Worm (Caenorhabditis elegans) whole organism, early embryonic: ENCODE data around the gene C25A11.2.

Source experiments
- aly-1 ChIP-seq: sonication (generic microtip); optimal IDR thresholded peaks from 2 replicates; lab custom pipeline; 2016; ENCODE audit warnings: missing genetic modification characterization, missing compliant biosample characterization
- ama-1 ChIP-seq: fragments of 150-350 bp; optimal IDR thresholded peaks from 2 replicates; lab custom pipeline; 2014
- scrt-1 ChIP-seq: fragments of 200-800 bp; sonication (Bioruptor generic); IDR thresholded peaks from 2 replicates; pipeline ENCODE4 v1.3.6; 2022; ENCODE audit warnings: missing genetic modification characterization, missing compliant biosample characterization
- tra-4 ChIP-seq: sonication (generic microtip); optimal IDR thresholded peaks from 2 replicates; lab custom pipeline; 2017; ENCODE audit warnings: missing genetic modification characterization, missing compliant biosample characterization

ce11 chrX:9103048-9103447 is 10.8 kb upstream of the C25A11.2 start:
- TF ChIP-seq ama-1 (lab: Kevin White, UChicago) (no peak), scrt-1 (GFP tag; lab: Robert Waterston, UW) (no peak), tra-4 (tag; lab: Kevin White, UChicago) (no peak), aly-1 (tag; lab: Kevin White, UChicago) (no peak)
